Fruit fly (Drosophila melanogaster) whole organism, embryonic: ENCODE measurements around the gene TM9SF3.

Experiments used
- Atf3 ChIP-seq: fragments of 200-800 bp; sonication (Bioruptor generic); optimal IDR thresholded peaks from 3 replicates; lab custom pipeline; 2016; ENCODE audit warnings: missing biosample characterization, missing genetic modification characterization
- Atf6 ChIP-seq: fragments of 200-800 bp; sonication (Bioruptor generic); IDR thresholded peaks from 2 replicates; pipeline ENCODE4 v1.3.6; 2022; ENCODE audit warnings: missing biosample characterization, missing genetic modification characterization
- BEAF-32 ChIP-seq: fragments of 200-800 bp; sonication (Bioruptor generic); optimal IDR thresholded peaks from 3 replicates; lab custom pipeline; 2017; ENCODE audit warnings: missing biosample characterization, missing genetic modification characterization, mild to moderate bottlenecking, moderate library complexity, missing genetic modification reagents
- CG10147 ChIP-seq: fragments of 200-800 bp; sonication (Bioruptor generic); optimal IDR thresholded peaks from 2 replicates; lab custom pipeline; 2019; ENCODE audit warnings: missing biosample characterization, mild to moderate bottlenecking, missing genetic modification characterization, moderate library complexity
- CG10565 ChIP-seq: fragments of 200-800 bp; sonication (Bioruptor generic); optimal IDR thresholded peaks from 3 replicates; lab custom pipeline; 2016; ENCODE audit warnings: missing biosample characterization, mild to moderate bottlenecking, missing genetic modification characterization
- CG1233 ChIP-seq: fragments of 200-800 bp; sonication (Bioruptor generic); optimal IDR thresholded peaks from 4 replicates; lab custom pipeline; 2018; ENCODE audit warnings: missing biosample characterization, mild to moderate bottlenecking, missing genetic modification characterization
- CG13424 ChIP-seq: fragments of 200-800 bp; sonication (Bioruptor generic); optimal IDR thresholded peaks from 2 replicates; lab custom pipeline; 2019; ENCODE audit warnings: missing biosample characterization, mild to moderate bottlenecking, missing genetic modification characterization, moderate library complexity
- CG14441 ChIP-seq: fragments of 200-800 bp; sonication (Bioruptor generic); IDR thresholded peaks from 2 replicates; pipeline ENCODE4 v1.3.6; 2022; ENCODE audit warnings: missing biosample characterization, missing genetic modification characterization
- CG15011 ChIP-seq: fragments of 200-800 bp; sonication (Bioruptor generic); optimal IDR thresholded peaks from 3 replicates; lab custom pipeline; 2018; ENCODE audit warnings: missing biosample characterization, mild to moderate bottlenecking, missing genetic modification characterization
- CG15696 ChIP-seq: fragments of 200-800 bp; sonication (Bioruptor generic); optimal IDR thresholded peaks from 2 replicates; lab custom pipeline; 2019; ENCODE audit warnings: missing biosample characterization, mild to moderate bottlenecking, missing genetic modification characterization, moderate library complexity
- CG1603 ChIP-seq: fragments of 200-800 bp; sonication (Bioruptor generic); optimal IDR thresholded peaks from 2 replicates; lab custom pipeline; 2019; ENCODE audit warnings: missing biosample characterization, mild to moderate bottlenecking, missing genetic modification characterization, moderate library complexity
- CG17385 ChIP-seq: fragments of 200-800 bp; sonication (Bioruptor generic); optimal IDR thresholded peaks from 3 replicates; lab custom pipeline; 2018; ENCODE audit warnings: missing biosample characterization, mild to moderate bottlenecking, missing genetic modification characterization
- CG1792 ChIP-seq: fragments of 200-800 bp; sonication (Bioruptor generic); optimal IDR thresholded peaks from 2 replicates; lab custom pipeline; 2016; ENCODE audit warnings: missing biosample characterization, missing genetic modification characterization
- CG18476 ChIP-seq: fragments of 200-800 bp; sonication (Bioruptor generic); optimal IDR thresholded peaks from 2 replicates; lab custom pipeline; 2016; ENCODE audit warnings: missing biosample characterization, mild to moderate bottlenecking, missing genetic modification characterization
- CG18764 ChIP-seq: fragments of 200-800 bp; sonication (Bioruptor generic); optimal IDR thresholded peaks from 3 replicates; lab custom pipeline; 2016; ENCODE audit warnings: missing biosample characterization, missing genetic modification characterization
- CG3065 ChIP-seq: fragments of 200-800 bp; sonication (Bioruptor generic); optimal IDR thresholded peaks from 2 replicates; lab custom pipeline; 2016; ENCODE audit warnings: missing biosample characterization, missing genetic modification characterization
- CG34376 ChIP-seq: fragments of 200-800 bp; sonication (Bioruptor generic); optimal IDR thresholded peaks from 2 replicates; lab custom pipeline; 2018; ENCODE audit warnings: missing biosample characterization, mild to moderate bottlenecking, missing genetic modification characterization
- CG4707 ChIP-seq: fragments of 200-800 bp; sonication (Bioruptor generic); optimal IDR thresholded peaks from 2 replicates; lab custom pipeline; 2018; ENCODE audit warnings: missing biosample characterization, mild to moderate bottlenecking, missing genetic modification characterization, moderate library complexity
- CG4730 ChIP-seq: fragments of 200-800 bp; sonication (Bioruptor generic); IDR thresholded peaks from 2 replicates; pipeline ENCODE4 v1.3.6; 2022; ENCODE audit warnings: missing biosample characterization, missing genetic modification characterization
- CG9797 ChIP-seq: fragments of 200-800 bp; sonication (Bioruptor generic); optimal IDR thresholded peaks from 3 replicates; lab custom pipeline; 2018; ENCODE audit warnings: missing biosample characterization, mild to moderate bottlenecking, missing genetic modification characterization
- CrebB ChIP-seq: fragments of 200-800 bp; sonication (Bioruptor generic); optimal IDR thresholded peaks from 3 replicates; lab custom pipeline; 2018; ENCODE audit warnings: missing biosample characterization, mild to moderate bottlenecking, missing genetic modification characterization
- Dp ChIP-seq: fragments of 200-800 bp; sonication (Bioruptor generic); optimal IDR thresholded peaks from 2 replicates; lab custom pipeline; 2018; ENCODE audit warnings: missing biosample characterization, mild to moderate bottlenecking, missing genetic modification characterization, moderate library complexity
- E2f2 ChIP-seq: fragments of 200-800 bp; sonication (Bioruptor generic); IDR thresholded peaks from 2 replicates; pipeline ENCODE4 v1.3.6; 2022; ENCODE audit warnings: missing biosample characterization, missing genetic modification characterization
- Kr ChIP-seq: fragments of 200-800 bp; sonication (Bioruptor generic); optimal IDR thresholded peaks from 2 replicates; lab custom pipeline; 2017; ENCODE audit warnings: missing biosample characterization, mild to moderate bottlenecking, missing genetic modification characterization
- Lpt ChIP-seq: fragments of >200 bp; optimal IDR thresholded peaks from 2 replicates; lab custom pipeline; 2018; ENCODE audit warnings: missing biosample characterization, missing genetic modification characterization
- MESR4 ChIP-seq: fragments of 200-800 bp; sonication (Bioruptor generic); optimal IDR thresholded peaks from 2 replicates; lab custom pipeline; 2018; ENCODE audit warnings: missing biosample characterization, mild to moderate bottlenecking, missing genetic modification characterization, moderate library complexity
- MTF-1 ChIP-seq: fragments of 200-800 bp; sonication (Bioruptor generic); optimal IDR thresholded peaks from 2 replicates; lab custom pipeline; 2018; ENCODE audit warnings: missing biosample characterization, mild to moderate bottlenecking, missing genetic modification characterization, borderline replicate concordance
- NC2β ChIP-seq: fragments of 200-800 bp; sonication (Bioruptor generic); optimal IDR thresholded peaks from 2 replicates; lab custom pipeline; 2016; ENCODE audit warnings: missing biosample characterization, missing genetic modification characterization
- Nf-YC ChIP-seq: fragments of 200-800 bp; optimal IDR thresholded peaks from 3 replicates; lab custom pipeline; 2019; ENCODE audit warnings: missing biosample characterization, mild to moderate bottlenecking, missing genetic modification characterization, moderate library complexity
- Sry-β ChIP-seq: fragments of 200-800 bp; sonication (Bioruptor generic); optimal IDR thresholded peaks from 2 replicates; lab custom pipeline; 2018; ENCODE audit warnings: missing biosample characterization, mild to moderate bottlenecking, missing genetic modification characterization, moderate library complexity
- Sry-δ ChIP-seq: fragments of 200-800 bp; sonication (Bioruptor generic); optimal IDR thresholded peaks from 2 replicates; lab custom pipeline; 2016; ENCODE audit warnings: missing biosample characterization, missing genetic modification characterization
- Trl ChIP-seq, 3 experiments: fragments of >200 bp in 2 of 3; fragments of 200-800 bp in 1 of 3; sonication (Bioruptor generic) in 1 of 3; optimal IDR thresholded peaks; 2 replicates in 1 of 3; 3 replicates in 2 of 3; lab custom pipeline; 2016 to 2017; ENCODE audit warnings: missing biosample characterization in 1 of 3, missing genetic modification characterization in 1 of 3
- YL-1 ChIP-seq: fragments of 200-800 bp; sonication (Bioruptor generic); optimal IDR thresholded peaks from 3 replicates; lab custom pipeline; 2017; ENCODE audit warnings: missing biosample characterization, mild to moderate bottlenecking, missing genetic modification characterization
- ap ChIP-seq: fragments of 200-800 bp; sonication (Bioruptor generic); IDR thresholded peaks from 2 replicates; pipeline ENCODE4 v1.3.6; 2022; ENCODE audit warnings: missing biosample characterization, missing genetic modification characterization
- bbx ChIP-seq: fragments of 200-800 bp; sonication (Bioruptor generic); IDR thresholded peaks from 2 replicates; pipeline ENCODE4 v1.3.6; 2022; ENCODE audit warnings: missing biosample characterization, missing genetic modification characterization; ENCODE audit not compliant: partially characterized antibody
- br ChIP-seq: fragments of >200 bp; optimal IDR thresholded peaks from 2 replicates; lab custom pipeline; 2017
- cad ChIP-seq: fragments of >200 bp; optimal IDR thresholded peaks from 2 replicates; lab custom pipeline; 2017; ENCODE audit warnings: missing biosample characterization, missing genetic modification characterization
- croc ChIP-seq: fragments of 200-800 bp; sonication (Bioruptor generic); conservative IDR thresholded peaks from 3 replicates; pipeline ENCODE4 v1.3.6; 2022; ENCODE audit warnings: missing biosample characterization, missing genetic modification characterization
- dpn ChIP-seq, 2 experiments: fragments of 200-800 bp; sonication (Bioruptor generic); optimal IDR thresholded peaks; 3 replicates each; lab custom pipeline; 2016; ENCODE audit warnings: missing biosample characterization in 2 of 2, missing genetic modification characterization in 2 of 2
- eyg ChIP-seq: fragments of 200-800 bp; sonication (Bioruptor generic); optimal IDR thresholded peaks from 3 replicates; lab custom pipeline; 2016; ENCODE audit warnings: missing biosample characterization, missing genetic modification characterization
- ftz-f1 ChIP-seq: fragments of 200-800 bp; sonication (Bioruptor generic); optimal IDR thresholded peaks from 2 replicates; lab custom pipeline; 2016; ENCODE audit warnings: missing biosample characterization, missing genetic modification characterization
- fu2 ChIP-seq: fragments of 200-800 bp; sonication (Bioruptor generic); optimal IDR thresholded peaks from 2 replicates; lab custom pipeline; 2016; ENCODE audit warnings: missing biosample characterization, missing genetic modification characterization
- h ChIP-seq: fragments of >200 bp; optimal IDR thresholded peaks from 2 replicates; lab custom pipeline; 2017
- lab ChIP-seq: fragments of 200-800 bp; sonication (Bioruptor generic); optimal IDR thresholded peaks from 3 replicates; lab custom pipeline; 2017; ENCODE audit warnings: missing biosample characterization, missing genetic modification characterization, mild to moderate bottlenecking, moderate library complexity, missing genetic modification reagents
- pan ChIP-seq, 4 experiments: fragments of >200 bp in 3 of 4; fragments of 200-800 bp in 1 of 4; sonication (Bioruptor generic) in 1 of 4; optimal IDR thresholded peaks in 3 of 4; IDR thresholded peaks in 1 of 4; 2 replicates each; pipeline versions ENCODE4 v1.3.6 to Lab custom; 2017 to 2022; ENCODE audit warnings: missing biosample characterization in 2 of 4, missing genetic modification characterization in 2 of 4, mixed read lengths in 1 of 4
- pho ChIP-seq: fragments of 200-800 bp; sonication (Bioruptor generic); optimal IDR thresholded peaks from 2 replicates; lab custom pipeline; 2016; ENCODE audit warnings: missing biosample characterization, missing genetic modification characterization
- sens-2 ChIP-seq: fragments of 200-800 bp; sonication (Bioruptor generic); IDR thresholded peaks from 2 replicates; pipeline ENCODE4 v1.3.6; 2022; ENCODE audit warnings: missing biosample characterization, missing genetic modification characterization
- tio ChIP-seq: fragments of 200-800 bp; sonication (Bioruptor generic); optimal IDR thresholded peaks from 2 replicates; lab custom pipeline; 2017; ENCODE audit warnings: missing biosample characterization, missing genetic modification characterization, inconsistent platforms
- tll ChIP-seq, 2 experiments: fragments of 200-800 bp in 1 of 2; fragments of >200 bp in 1 of 2; sonication (Bioruptor generic) in 1 of 2; optimal IDR thresholded peaks; 2 replicates each; lab custom pipeline; 2017 to 2019; ENCODE audit warnings: missing biosample characterization in 2 of 2, missing genetic modification characterization in 2 of 2, mild to moderate bottlenecking in 1 of 2, moderate library complexity in 1 of 2
- unpg ChIP-seq: fragments of 200-800 bp; sonication (Bioruptor generic); optimal IDR thresholded peaks from 3 replicates; lab custom pipeline; 2018; ENCODE audit warnings: missing biosample characterization, mild to moderate bottlenecking, missing genetic modification characterization, moderate library complexity

TM9SF3 gene

dm6 chr3L:5603860-5604415 lies at the start of gene TM9SF3 (continued):
- TF ChIP-seq CG15696 (peak; percentile 23), MESR4 (GFP tag; lab: Kevin White, UChicago) (no peak), Atf3 (GFP tag; lab: Kevin White, UChicago) (no peak), br (no peak), cad (no peak), Trl (optimal IDR thresholded peaks at IDR 0.05; lab: Kevin White, UChicago) (no peak), Trl (GFP tag; optimal IDR thresholded peaks at IDR 0.05; lab: Kevin White, UChicago) (no peak), CG4707 (GFP tag; lab: Kevin White, UChicago) (no peak), CG17385 (GFP tag; lab: Kevin White, UChicago) (no peak), tll (GFP tag; optimal IDR thresholded peaks at IDR 0.05; lab: Kevin White, UChicago) (peak in 1 of 2 experiments; percentile 57), CG10147 (peak; percentile 25), CG4730 (GFP tag; lab: Robert Waterston, UW) (no peak), unpg (GFP tag; lab: Kevin White, UChicago) (no peak), Lpt (GFP tag; lab: Kevin White, UChicago) (no peak), pan (optimal IDR thresholded peaks at IDR 0.05; lab: Kevin White, UChicago) (no peak), pan (GFP tag; optimal IDR thresholded peaks at IDR 0.05 in 1 of 2, IDR thresholded peaks at IDR 0.05 in 1 of 2) (no peak), YL-1 (GFP tag; lab: Kevin White, UChicago) (peak; percentile 31), CG10565 (no peak), ftz-f1 (no peak), MTF-1 (GFP tag; lab: Kevin White, UChicago) (no peak), CG1233 (GFP tag; lab: Kevin White, UChicago) (peak; percentile 4), CrebB (no peak), CG14441 (no peak), CG15011 (GFP tag; lab: Kevin White, UChicago) (no peak), eyg (no peak), Sry-δ (GFP tag; lab: Kevin White, UChicago) (peak; percentile 86), CG1792 (GFP tag; lab: Kevin White, UChicago) (no peak), CG9797 (peak; percentile 3), NC2β (GFP tag; lab: Kevin White, UChicago) (no peak), pho (GFP tag; lab: Kevin White, UChicago) (peak; percentile 57), ap (GFP tag; lab: Robert Waterston, UW) (no peak), BEAF-32 (GFP tag; lab: Kevin White, UChicago) (peak; percentile 95), h (lab: Kevin White, UChicago) (no peak), CG1603 (tag; lab: Kevin White, UChicago) (no peak), Nf-YC (tag; lab: Kevin White, UChicago) (no peak), CG34376 (GFP tag; lab: Kevin White, UChicago) (no peak), CG18476 (GFP tag; lab: Kevin White, UChicago) (peak; percentile 2), tio (peak; percentile 13), fu2 (GFP tag; lab: Kevin White, UChicago) (no peak), CG3065 (no peak), Dp (GFP tag; lab: Kevin White, UChicago) (peak; percentile 91), Sry-β (GFP tag; lab: Kevin White, UChicago) (no peak), lab (no peak), croc (GFP tag; lab: Robert Waterston, UW) (no peak), E2f2 (GFP tag; lab: Robert Waterston, UW) (peak; percentile 92), Kr (GFP tag; lab: Kevin White, UChicago) (no peak), CG18764 (GFP tag; lab: Kevin White, UChicago) (no peak), Atf6 (GFP tag; lab: Robert Waterston, UW) (0 out of 2 replicates have a peak, but pooled peaks have one; percentile 14), CG13424 (tag; lab: Kevin White, UChicago) (no peak), bbx (GFP tag; lab: Robert Waterston, UW) (peak; percentile 84), sens-2 (GFP tag; lab: Robert Waterston, UW) (no peak), dpn (GFP tag; optimal IDR thresholded peaks at IDR 0.05; lab: Kevin White, UChicago) (peak; percentile 5 to 14)
